Fruit fly (Drosophila melanogaster) whole organism, embryonic: ENCODE measurements around the gene Jupiter.

Experiments used
- BtbVII ChIP-seq: fragments of 200-800 bp; sonication (Bioruptor generic); optimal IDR thresholded peaks from 3 replicates; lab custom pipeline; 2017; ENCODE audit warnings: missing biosample characterization, mild to moderate bottlenecking, missing genetic modification characterization
- CG1024 ChIP-seq: fragments of 200-800 bp; sonication (Bioruptor generic); IDR thresholded peaks from 2 replicates; pipeline ENCODE4 v1.3.6; 2022; ENCODE audit warnings: missing biosample characterization, missing genetic modification characterization
- CG10543 ChIP-seq: fragments of 200-800 bp; sonication (Bioruptor generic); optimal IDR thresholded peaks from 3 replicates; lab custom pipeline; 2017; ENCODE audit warnings: missing biosample characterization, mild to moderate bottlenecking, missing genetic modification characterization, moderate library complexity
- CG10565 ChIP-seq: fragments of 200-800 bp; sonication (Bioruptor generic); optimal IDR thresholded peaks from 3 replicates; lab custom pipeline; 2016; ENCODE audit warnings: missing biosample characterization, mild to moderate bottlenecking, missing genetic modification characterization
- CG11696 ChIP-seq: fragments of 200-800 bp; sonication (Bioruptor generic); IDR thresholded peaks from 2 replicates; pipeline ENCODE4 v1.3.6; 2022; ENCODE audit warnings: missing biosample characterization, missing genetic modification characterization
- CG12155 ChIP-seq: fragments of 200-800 bp; sonication (Bioruptor generic); optimal IDR thresholded peaks from 3 replicates; lab custom pipeline; 2016; ENCODE audit warnings: missing biosample characterization, missing genetic modification characterization
- CG15011 ChIP-seq: fragments of 200-800 bp; sonication (Bioruptor generic); optimal IDR thresholded peaks from 3 replicates; lab custom pipeline; 2018; ENCODE audit warnings: missing biosample characterization, mild to moderate bottlenecking, missing genetic modification characterization
- CG1602 ChIP-seq: fragments of 200-800 bp; sonication (Bioruptor generic); optimal IDR thresholded peaks from 3 replicates; lab custom pipeline; 2016; ENCODE audit warnings: missing biosample characterization, missing genetic modification characterization
- CG16815 ChIP-seq: fragments of 200-800 bp; sonication (Bioruptor generic); optimal IDR thresholded peaks from 3 replicates; lab custom pipeline; 2017; ENCODE audit warnings: missing biosample characterization, mild to moderate bottlenecking, missing genetic modification characterization
- CG16863 ChIP-seq: fragments of 200-800 bp; sonication (Bioruptor generic); optimal IDR thresholded peaks from 3 replicates; lab custom pipeline; 2016; ENCODE audit warnings: missing biosample characterization, missing genetic modification characterization
- CG17385 ChIP-seq: fragments of 200-800 bp; sonication (Bioruptor generic); optimal IDR thresholded peaks from 3 replicates; lab custom pipeline; 2018; ENCODE audit warnings: missing biosample characterization, mild to moderate bottlenecking, missing genetic modification characterization
- CG18262 ChIP-seq: fragments of 200-800 bp; optimal IDR thresholded peaks from 3 replicates; lab custom pipeline; 2019; ENCODE audit warnings: missing biosample characterization, mild to moderate bottlenecking, missing genetic modification characterization, moderate library complexity
- CG18599 ChIP-seq: fragments of 200-800 bp; sonication (Bioruptor generic); optimal IDR thresholded peaks from 3 replicates; lab custom pipeline; 2017; ENCODE audit warnings: missing biosample characterization, missing genetic modification characterization, mild to moderate bottlenecking, moderate library complexity, missing genetic modification reagents
- CG31441 ChIP-seq: fragments of 200-800 bp; sonication (Bioruptor generic); IDR thresholded peaks from 2 replicates; pipeline ENCODE4 v1.3.6; 2022; ENCODE audit warnings: missing biosample characterization, missing genetic modification characterization
- CG3407 ChIP-seq: fragments of 200-800 bp; sonication (Bioruptor generic); optimal IDR thresholded peaks from 2 replicates; lab custom pipeline; 2018; ENCODE audit warnings: missing biosample characterization, mild to moderate bottlenecking, missing genetic modification characterization
- CG5245 ChIP-seq: fragments of 200-800 bp; sonication (Bioruptor generic); optimal IDR thresholded peaks from 3 replicates; lab custom pipeline; 2016; ENCODE audit warnings: missing biosample characterization, missing genetic modification characterization
- CG6683 ChIP-seq: fragments of 200-800 bp; sonication (Bioruptor generic); optimal IDR thresholded peaks from 2 replicates; lab custom pipeline; 2017; ENCODE audit warnings: missing biosample characterization, mild to moderate bottlenecking, missing genetic modification characterization, missing genetic modification reagents
- CG6854 ChIP-seq: fragments of 200-800 bp; sonication (Bioruptor generic); optimal IDR thresholded peaks from 3 replicates; lab custom pipeline; 2017; ENCODE audit warnings: missing biosample characterization, mild to moderate bottlenecking, missing genetic modification characterization
- CG7271 ChIP-seq: fragments of 200-800 bp; sonication (Bioruptor generic); optimal IDR thresholded peaks from 2 replicates; lab custom pipeline; 2018; ENCODE audit warnings: missing biosample characterization, mild to moderate bottlenecking, missing genetic modification characterization, moderate library complexity
- CG8388 ChIP-seq: fragments of 200-800 bp; sonication (Bioruptor generic); optimal IDR thresholded peaks from 2 replicates; lab custom pipeline; 2019; ENCODE audit warnings: missing biosample characterization, mild to moderate bottlenecking, missing genetic modification characterization, moderate library complexity
- CG8924 ChIP-seq: fragments of 200-800 bp; optimal IDR thresholded peaks from 3 replicates; lab custom pipeline; 2019; ENCODE audit warnings: missing biosample characterization, mild to moderate bottlenecking, missing genetic modification characterization, moderate library complexity
- CG9932 ChIP-seq: fragments of 200-800 bp; sonication (Bioruptor generic); IDR thresholded peaks from 2 replicates; pipeline ENCODE4 v1.3.6; 2022; ENCODE audit warnings: missing biosample characterization, missing genetic modification characterization
- CHES-1-like ChIP-seq: fragments of 200-800 bp; sonication (Bioruptor generic); optimal IDR thresholded peaks from 2 replicates; lab custom pipeline; 2016; ENCODE audit warnings: missing biosample characterization, missing genetic modification characterization
- Camta ChIP-seq: fragments of 200-800 bp; sonication (Bioruptor generic); optimal IDR thresholded peaks from 2 replicates; lab custom pipeline; 2016; ENCODE audit warnings: missing biosample characterization, missing genetic modification characterization
- Deaf1 ChIP-seq: fragments of 200-800 bp; optimal IDR thresholded peaks from 3 replicates; lab custom pipeline; 2019; ENCODE audit warnings: missing biosample characterization, mild to moderate bottlenecking, missing genetic modification characterization, moderate library complexity
- E2f1 ChIP-seq: fragments of 200-800 bp; sonication (Bioruptor generic); IDR thresholded peaks from 2 replicates; pipeline ENCODE4 v1.3.6; 2022; ENCODE audit warnings: missing biosample characterization, missing genetic modification characterization
- H15 ChIP-seq: fragments of 200-800 bp; sonication (Bioruptor generic); IDR thresholded peaks from 3 replicates; pipeline ENCODE4 v1.3.6; 2022; ENCODE audit warnings: missing biosample characterization, missing genetic modification characterization
- Mes4 ChIP-seq: fragments of 200-800 bp; sonication (Bioruptor generic); optimal IDR thresholded peaks from 2 replicates; lab custom pipeline; 2016; ENCODE audit warnings: missing biosample characterization, missing genetic modification characterization
- NFAT ChIP-seq: fragments of 200-800 bp; sonication (Bioruptor generic); IDR thresholded peaks from 2 replicates; pipeline ENCODE4 v1.3.6; 2022; ENCODE audit warnings: missing biosample characterization, missing genetic modification characterization
- NfI ChIP-seq: fragments of 200-800 bp; sonication (Bioruptor generic); optimal IDR thresholded peaks from 3 replicates; lab custom pipeline; 2018; ENCODE audit warnings: missing biosample characterization, mild to moderate bottlenecking, missing genetic modification characterization, moderate library complexity
- Tbp ChIP-seq: fragments of >200 bp; optimal IDR thresholded peaks from 2 replicates; lab custom pipeline; 2018; ENCODE audit warnings: missing biosample characterization, missing genetic modification characterization
- ara ChIP-seq: fragments of 200-800 bp; sonication (Bioruptor generic); IDR thresholded peaks from 2 replicates; pipeline ENCODE4 v1.3.6; 2022; ENCODE audit warnings: missing biosample characterization, missing genetic modification characterization
- cg ChIP-seq: fragments of 200-800 bp; sonication (Bioruptor generic); optimal IDR thresholded peaks from 3 replicates; lab custom pipeline; 2019; ENCODE audit warnings: missing biosample characterization, mild to moderate bottlenecking, missing genetic modification characterization, moderate library complexity
- chif ChIP-seq, 2 experiments: fragments of 200-800 bp; sonication (Bioruptor generic); optimal IDR thresholded peaks; 3 replicates each; lab custom pipeline; 2016; ENCODE audit warnings: missing biosample characterization in 2 of 2, missing genetic modification characterization in 2 of 2
- dmrt99B ChIP-seq: fragments of 200-800 bp; sonication (Bioruptor generic); optimal IDR thresholded peaks from 2 replicates; lab custom pipeline; 2018; ENCODE audit warnings: missing biosample characterization, mild to moderate bottlenecking, missing genetic modification characterization, moderate library complexity
- exex ChIP-seq: fragments of 200-800 bp; sonication (Bioruptor generic); optimal IDR thresholded peaks from 4 replicates; lab custom pipeline; 2018; ENCODE audit warnings: missing biosample characterization, mild to moderate bottlenecking, missing genetic modification characterization, moderate library complexity
- gem ChIP-seq: fragments of 200-800 bp; sonication (Bioruptor generic); optimal IDR thresholded peaks from 2 replicates; lab custom pipeline; 2019; ENCODE audit warnings: missing biosample characterization, mild to moderate bottlenecking, missing genetic modification characterization, moderate library complexity
- grau ChIP-seq: fragments of 200-800 bp; optimal IDR thresholded peaks from 3 replicates; lab custom pipeline; 2019; ENCODE audit warnings: missing biosample characterization, mild to moderate bottlenecking, missing genetic modification characterization, moderate library complexity
- knrl ChIP-seq: fragments of 200-800 bp; sonication (Bioruptor generic); IDR thresholded peaks from 3 replicates; pipeline ENCODE4 v1.3.6; 2022; ENCODE audit warnings: missing biosample characterization, missing genetic modification characterization; ENCODE audit not compliant: partially characterized antibody
- lab ChIP-seq: fragments of 200-800 bp; sonication (Bioruptor generic); optimal IDR thresholded peaks from 3 replicates; lab custom pipeline; 2017; ENCODE audit warnings: missing biosample characterization, missing genetic modification characterization, mild to moderate bottlenecking, moderate library complexity, missing genetic modification reagents
- nerfin-1 ChIP-seq: fragments of 200-800 bp; sonication (Bioruptor generic); optimal IDR thresholded peaks from 3 replicates; lab custom pipeline; 2019; ENCODE audit warnings: missing biosample characterization, mild to moderate bottlenecking, missing genetic modification characterization, moderate library complexity
- onecut ChIP-seq: fragments of 200-800 bp; sonication (Bioruptor generic); IDR thresholded peaks from 2 replicates; pipeline ENCODE4 v1.3.6; 2022; ENCODE audit warnings: missing biosample characterization, missing genetic modification characterization
- salm ChIP-seq: fragments of 200-800 bp; sonication (Bioruptor generic); optimal IDR thresholded peaks from 2 replicates; lab custom pipeline; 2018; ENCODE audit warnings: missing biosample characterization, mild to moderate bottlenecking, missing genetic modification characterization
- schlank ChIP-seq: fragments of 200-800 bp; sonication (Bioruptor generic); optimal IDR thresholded peaks from 2 replicates; lab custom pipeline; 2018; ENCODE audit warnings: missing biosample characterization, mild to moderate bottlenecking, missing genetic modification characterization
- so ChIP-seq: fragments of 200-800 bp; sonication (Bioruptor generic); IDR thresholded peaks from 3 replicates; pipeline ENCODE4 v1.3.6; 2022; ENCODE audit warnings: missing biosample characterization, missing genetic modification characterization
- sob ChIP-seq: fragments of 200-800 bp; sonication (Bioruptor generic); IDR thresholded peaks from 2 replicates; pipeline ENCODE4 v1.3.6; 2022; ENCODE audit warnings: missing biosample characterization, missing genetic modification characterization
- tx ChIP-seq: fragments of 200-800 bp; sonication (Bioruptor generic); optimal IDR thresholded peaks from 2 replicates; lab custom pipeline; 2016; ENCODE audit warnings: missing biosample characterization, missing genetic modification characterization
- wek ChIP-seq: fragments of 200-800 bp; sonication (Bioruptor generic); optimal IDR thresholded peaks from 3 replicates; lab custom pipeline; 2018; ENCODE audit warnings: missing biosample characterization, mild to moderate bottlenecking, missing genetic modification characterization, moderate library complexity
- wor ChIP-seq: fragments of 200-800 bp; sonication (Bioruptor generic); IDR thresholded peaks from 2 replicates; pipeline ENCODE4 v1.3.6; 2022; ENCODE audit warnings: missing biosample characterization, missing genetic modification characterization
- zen2 ChIP-seq: fragments of 200-800 bp; sonication (Bioruptor generic); IDR thresholded peaks from 3 replicates; pipeline ENCODE4 v1.3.6; 2022; ENCODE audit warnings: missing biosample characterization, missing genetic modification characterization; ENCODE audit not compliant: partially characterized antibody
- zfh2 ChIP-seq: fragments of 200-800 bp; sonication (Bioruptor generic); optimal IDR thresholded peaks from 2 replicates; lab custom pipeline; 2016; ENCODE audit warnings: missing biosample characterization, missing genetic modification characterization

Jupiter gene

DNA sequence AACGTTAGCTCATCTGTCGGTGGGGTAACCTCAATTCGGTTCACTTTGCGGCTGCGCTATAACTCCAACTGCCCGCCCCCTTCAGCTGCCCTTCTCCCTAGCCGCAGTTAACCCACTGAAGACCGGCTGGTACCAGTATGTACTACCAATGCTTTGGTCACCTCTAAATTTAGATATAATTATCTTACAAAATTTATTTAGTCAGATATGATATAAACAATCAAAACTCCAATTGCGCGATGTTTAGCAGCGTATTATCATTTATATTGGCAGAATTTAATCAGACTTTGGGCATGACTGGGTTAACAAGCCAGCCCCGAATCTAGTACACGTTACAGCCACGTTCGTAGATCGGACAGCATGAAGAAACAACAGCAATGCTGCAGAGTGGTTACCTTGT, 42.0 kb upstream of the Jupiter start (continued):
- TF ChIP-seq CG10543 (GFP tag; lab: Kevin White, UChicago) (peak; percentile 30), grau (tag; lab: Kevin White, UChicago) (peak; percentile 60), NFAT (GFP tag; lab: Robert Waterston, UW) (0 out of 2 replicates have a peak, but pooled peaks have one; percentile 25), BtbVII (GFP tag; lab: Kevin White, UChicago) (peak; percentile 57), CG7271 (tag; lab: Kevin White, UChicago) (no peak), CG3407 (GFP tag; lab: Kevin White, UChicago) (peak; percentile 14), CG11696 (no peak), H15 (GFP tag; lab: Robert Waterston, UW) (no peak), so (GFP tag; lab: Robert Waterston, UW) (peak; percentile 50; the same call in 1 of the 3 replicates), wek (no peak), wor (GFP tag; lab: Robert Waterston, UW) (no peak), ara (no peak), salm (tag; lab: Kevin White, UChicago) (peak; percentile 38), CG10565 (GFP tag; lab: Kevin White, UChicago) (no peak), zen2 (GFP tag; lab: Robert Waterston, UW) (no peak), CG16815 (no peak), Camta (GFP tag; lab: Kevin White, UChicago) (no peak), CG5245 (no peak), CG18262 (tag; lab: Kevin White, UChicago) (peak; percentile 70), gem (peak; percentile 67), E2f1 (GFP tag; lab: Robert Waterston, UW) (peak; percentile 23; the same call in 1 of the 2 replicates), CG8924 (tag; lab: Kevin White, UChicago) (peak; percentile 64), Deaf1 (tag; lab: Kevin White, UChicago) (peak; percentile 19), sob (GFP tag; lab: Robert Waterston, UW) (peak; percentile 58; the same call in 1 of the 2 replicates), schlank (tag; lab: Kevin White, UChicago) (no peak), CG18599 (GFP tag; lab: Kevin White, UChicago) (peak; percentile 64), exex (tag; lab: Kevin White, UChicago) (peak; percentile 9), CG6854 (GFP tag; lab: Kevin White, UChicago) (no peak), dmrt99B (tag; lab: Kevin White, UChicago) (peak; percentile 80), lab (GFP tag; lab: Kevin White, UChicago) (peak; percentile 65), NfI (peak; percentile 46), CG12155 (GFP tag; lab: Kevin White, UChicago) (no peak), CG6683 (peak; percentile 7), cg (GFP tag; lab: Kevin White, UChicago) (no peak), CG15011 (peak; percentile 7), zfh2 (GFP tag; lab: Kevin White, UChicago) (no peak), CG1024 (GFP tag; lab: Robert Waterston, UW) (no peak), CG16863 (GFP tag; lab: Kevin White, UChicago) (no peak), Tbp (no peak), CG8388 (GFP tag; lab: Kevin White, UChicago) (no peak), CHES-1-like (GFP tag; lab: Kevin White, UChicago) (no peak), chif (GFP tag; optimal IDR thresholded peaks at IDR 0.05; lab: Kevin White, UChicago) (peak in 1 of 2 experiments; percentile 21), CG17385 (GFP tag; lab: Kevin White, UChicago) (peak; percentile 50), knrl (GFP tag; lab: Robert Waterston, UW) (no peak), onecut (GFP tag; lab: Robert Waterston, UW) (0 out of 2 replicates have a peak, but pooled peaks have one; percentile 13), Mes4 (no peak), CG9932 (GFP tag; lab: Robert Waterston, UW) (no peak), CG31441 (GFP tag; lab: Robert Waterston, UW) (peak; percentile 61), nerfin-1 (tag; lab: Kevin White, UChicago) (peak; percentile 12), tx (GFP tag; lab: Kevin White, UChicago) (no peak), CG1602 (GFP tag; lab: Kevin White, UChicago) (no peak)
